Fruit fly (Drosophila melanogaster): Measurements from ENCODE around the gene CG4594.

DNA sequence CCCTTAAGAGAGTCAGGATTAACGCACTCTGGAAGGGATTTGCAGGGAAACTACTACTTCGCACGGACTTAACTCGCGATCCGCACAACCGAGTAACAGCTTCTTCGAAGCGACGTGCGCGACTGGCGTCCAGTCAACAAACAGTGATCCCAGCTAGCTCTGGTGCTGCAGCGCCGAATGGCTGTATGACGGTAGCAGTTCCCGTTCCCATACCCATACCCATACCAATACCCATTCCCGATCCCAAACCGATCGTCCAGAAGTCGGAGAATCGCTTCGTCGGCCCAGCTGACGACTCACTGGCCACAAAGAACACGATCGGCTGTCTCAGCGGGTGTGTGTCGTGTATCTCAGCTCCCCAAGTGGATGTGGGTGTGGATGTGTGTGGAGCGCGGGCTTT, 27.3 kb downstream of the CG4594 start, which contains the start of gene CG5853:
- TF ChIP-seq CG8301 (tag; optimal IDR thresholded peaks at IDR 0.05), result no peak
- peak; percentile 68 for TF ChIP-seq EcR (GFP tag; optimal IDR thresholded peaks at IDR 0.05)
- TF ChIP-seq rn (GFP tag; IDR thresholded peaks at IDR 0.05), result no peak
- TF ChIP-seq CG32121 (GFP tag; IDR thresholded peaks at IDR 0.05), result 0 out of 2 replicates have a peak, but pooled peaks have one; percentile 44
- no peak for TF ChIP-seq CG14655 (GFP tag; optimal IDR thresholded peaks at IDR 0.05)
- no peak for TF ChIP-seq CG8159 (tag; optimal IDR thresholded peaks at IDR 0.05)
- TF ChIP-seq CG17806 (tag; optimal IDR thresholded peaks at IDR 0.05), result no peak
- no peak for TF ChIP-seq CG15710 (tag; optimal IDR thresholded peaks at IDR 0.05)
- TF ChIP-seq CG34367 (tag; optimal IDR thresholded peaks at IDR 0.05), result no peak
- peak; percentile 67 for TF ChIP-seq Ets98B (GFP tag; IDR thresholded peaks at IDR 0.05)
- no peak for TF ChIP-seq CG10348 (GFP tag; IDR thresholded peaks at IDR 0.05)
- TF ChIP-seq Pif1B (GFP tag; optimal IDR thresholded peaks at IDR 0.05), result peak; percentile 45
- peak; percentile 51 for TF ChIP-seq Pif1A (GFP tag; optimal IDR thresholded peaks at IDR 0.05)
